Worm (Caenorhabditis elegans) whole organism, young adult: ENCODE data around the gene srh-89.

Source experiments
- B0336.3 ChIP-seq: fragments of 200-800 bp; sonication (Bioruptor generic); IDR thresholded peaks from 2 replicates; pipeline ENCODE4 v1.3.6; 2022; ENCODE audit warnings: missing genetic modification characterization, missing compliant biosample characterization
- F22D6.2 ChIP-seq: sonication (generic microtip); optimal IDR thresholded peaks from 2 replicates; lab custom pipeline; 2016; ENCODE audit warnings: mild to moderate bottlenecking, missing genetic modification characterization, missing compliant biosample characterization
- F33H1.4 ChIP-seq: fragments of 200-800 bp; sonication (Bioruptor generic); IDR thresholded peaks from 2 replicates; pipeline ENCODE4 v1.3.6; 2022; ENCODE audit warnings: missing genetic modification reagents, missing genetic modification characterization, missing compliant biosample characterization
- chd-7 ChIP-seq: sonication (generic microtip); optimal IDR thresholded peaks from 2 replicates; lab custom pipeline; 2016; ENCODE audit warnings: mild to moderate bottlenecking, missing genetic modification characterization, moderate library complexity, missing compliant biosample characterization
- dpff-1 ChIP-seq: sonication (generic microtip); optimal IDR thresholded peaks from 2 replicates; lab custom pipeline; 2017; ENCODE audit warnings: mild to moderate bottlenecking, missing genetic modification characterization, missing compliant biosample characterization
- him-1 ChIP-seq: sonication (generic microtip); optimal IDR thresholded peaks from 2 replicates; lab custom pipeline; 2016; ENCODE audit warnings: missing genotype, missing genetic modification reagents, missing genetic modification characterization, missing compliant biosample characterization
- hrde-1 ChIP-seq: sonication (generic microtip); optimal IDR thresholded peaks from 2 replicates; lab custom pipeline; 2016; ENCODE audit warnings: missing genetic modification characterization, mild to moderate bottlenecking, missing compliant biosample characterization, moderate library complexity, missing genotype, missing genetic modification reagents, borderline replicate concordance
- let-526 ChIP-seq: fragments of 200-800 bp; sonication (Bioruptor generic); IDR thresholded peaks from 2 replicates; pipeline ENCODE4 v1.3.6; 2022; ENCODE audit warnings: missing genetic modification reagents, missing genetic modification characterization, missing compliant biosample characterization
- lsl-1 ChIP-seq: fragments of 200-800 bp; sonication (Bioruptor generic); optimal IDR thresholded peaks from 2 replicates; lab custom pipeline; 2018; ENCODE audit warnings: mild to moderate bottlenecking, missing genetic modification characterization, moderate library complexity, missing compliant biosample characterization
- tlf-1 ChIP-seq: fragments of 200-800 bp; sonication (Bioruptor generic); optimal IDR thresholded peaks from 2 replicates; lab custom pipeline; 2018; ENCODE audit warnings: mild to moderate bottlenecking, missing genetic modification characterization, missing compliant biosample characterization
- unc-62 ChIP-seq: fragments of 150-350 bp; optimal IDR thresholded peaks from 2 replicates; lab custom pipeline; 2014; ENCODE audit warnings: missing biosample characterization, missing genetic modification reagents, missing genetic modification characterization
- ztf-25 ChIP-seq: fragments of 200-800 bp; sonication (Bioruptor generic); IDR thresholded peaks from 2 replicates; pipeline ENCODE4 v1.3.6; 2022; ENCODE audit warnings: missing genetic modification reagents, missing genetic modification characterization, missing compliant biosample characterization

DNA sequence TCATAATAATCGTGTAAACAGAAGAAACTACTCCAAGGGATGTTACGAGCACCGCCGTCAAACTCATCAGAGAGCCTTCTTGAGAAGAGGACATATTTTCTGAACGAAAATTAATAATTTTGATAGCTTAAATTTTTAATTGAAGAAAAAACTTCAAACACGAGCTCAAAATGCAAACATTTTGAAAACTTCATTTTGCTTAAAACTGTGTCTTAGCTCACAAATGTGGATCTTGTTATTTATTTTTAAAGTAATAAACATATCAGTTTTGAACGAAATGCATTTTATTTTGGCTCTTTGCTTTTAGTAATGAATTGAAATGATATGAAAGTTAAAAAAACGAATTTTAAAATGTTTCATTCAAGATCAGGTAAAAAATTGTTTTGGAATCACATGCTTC is 22.9 kb upstream of the srh-89 start, which contains the start of gene srbc-7:
- no peak for TF ChIP-seq F33H1.4 (GFP tag; lab: Robert Waterston, UW)
- no peak for TF ChIP-seq B0336.3
- no peak for TF ChIP-seq F22D6.2 (tag; lab: Kevin White, UChicago)
- no peak for TF ChIP-seq unc-62 (GFP tag; lab: Kevin White, UChicago)
- TF ChIP-seq hrde-1 (tag; lab: Kevin White, UChicago), result no peak
- TF ChIP-seq ztf-25 (GFP tag; lab: Robert Waterston, UW), result no peak
- TF ChIP-seq lsl-1 (GFP tag; lab: Kevin White, UChicago), result no peak
- no peak for TF ChIP-seq chd-7
- TF ChIP-seq let-526 (GFP tag; lab: Robert Waterston, UW), result no peak
- TF ChIP-seq tlf-1, result no peak
- no peak for TF ChIP-seq dpff-1 (tag; lab: Kevin White, UChicago)
- TF ChIP-seq him-1 (tag; lab: Kevin White, UChicago), result no peak
